Worm (Caenorhabditis elegans): ENCODE measurements around the gene scl-12.

DNA sequence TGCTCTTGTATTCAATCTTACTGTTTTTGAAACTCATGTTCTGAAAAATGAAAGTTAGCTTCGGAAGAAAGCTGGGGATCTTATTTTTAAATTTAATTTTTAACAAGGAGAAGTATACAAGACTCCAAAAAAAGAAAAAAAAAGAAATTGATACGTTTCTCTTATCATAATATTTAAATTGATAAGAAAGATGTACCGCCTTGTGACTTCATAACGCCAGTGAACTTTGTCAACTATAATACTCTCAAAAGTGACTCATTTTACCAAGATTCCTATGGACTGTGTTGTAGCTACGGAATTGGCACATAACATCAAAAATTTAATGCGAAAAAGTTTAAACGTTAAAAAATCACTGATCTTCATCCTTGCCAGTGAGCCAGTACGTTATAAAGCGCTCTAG is 39.4 kb downstream of the scl-12 start:
- TF ChIP-seq him-1 (tag; optimal IDR thresholded peaks at IDR 0.05) (no peak), W03F9.2 (tag; optimal IDR thresholded peaks at IDR 0.05) (no peak)

Data from whole organism, L4/young adult.